Fruit fly (Drosophila melanogaster) whole organism: Measurements from ENCODE around the gene CG13895.

Source experiments
- CG8478 ChIP-seq: fragments of >200 bp; optimal IDR thresholded peaks from 2 replicates; lab custom pipeline; 2018; ENCODE audit warnings: inconsistent platforms
- psq ChIP-seq: fragments of >200 bp; optimal IDR thresholded peaks from 2 replicates; lab custom pipeline; 2017
- usp ChIP-seq: fragments of >200 bp; optimal IDR thresholded peaks from 2 replicates; lab custom pipeline; 2017; ENCODE audit warnings: missing biosample characterization, missing genetic modification characterization, mixed read lengths

- no peak for TF ChIP-seq usp (GFP tag; lab: Kevin White, UChicago)
- TF ChIP-seq CG8478 (lab: Kevin White, UChicago) = no peak
- TF ChIP-seq psq (lab: Kevin White, UChicago) = no peak
Observed at dm6 chr3L:684749-685440, 23.1 kb downstream of the CG13895 start.
